Fruit fly (Drosophila melanogaster): Measurements from ENCODE around the gene Srg3.
A peak's percentile ranks its signal among the peaks of the same experiment; 100 is the strongest.

The Srg3 gene

DNA sequence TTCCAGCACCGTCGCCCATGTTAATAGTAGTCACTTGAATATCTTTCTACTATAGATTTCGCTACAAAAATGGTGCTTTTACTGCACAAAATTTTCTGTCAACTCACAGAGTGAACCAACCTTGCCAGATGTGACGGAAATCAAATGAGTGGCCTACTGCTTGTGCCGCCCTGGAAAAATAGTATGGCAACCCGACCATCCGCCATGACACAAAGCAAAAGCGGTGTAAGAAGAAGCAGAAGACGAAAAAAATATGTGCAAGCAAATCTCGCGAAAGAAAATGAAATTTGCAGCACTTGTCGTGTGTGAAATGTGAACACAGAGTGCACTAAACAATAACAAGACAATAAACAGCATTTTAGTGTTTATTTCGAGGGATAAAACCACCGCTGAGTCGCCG, 33.8 kb downstream of the Srg3 start, which contains the start of the genes Uch-L5 and Jarid2:
Gene Uch-L5 (minus strand): TSS at position 137 of the 400 bp plus-strand sequence.
Gene Jarid2 (plus strand): TSS at position 210 of the 400 bp plus-strand sequence.
- no peak for TF ChIP-seq jim (GFP tag; optimal IDR thresholded peaks at IDR 0.05)
- peak; percentile 66 for TF ChIP-seq h (GFP tag; optimal IDR thresholded peaks at IDR 0.05)
- no peak for TF ChIP-seq N (GFP tag; optimal IDR thresholded peaks at IDR 0.05)
- TF ChIP-seq Dif (GFP tag; optimal IDR thresholded peaks at IDR 0.05; ENCODE audit: partially characterized antibody) = no peak
- peak; percentile 49 for TF ChIP-seq fru (GFP tag; optimal IDR thresholded peaks at IDR 0.05)
- no peak for TF ChIP-seq Myc (optimal IDR thresholded peaks at IDR 0.05)
- peak; percentile 35 for TF ChIP-seq OdsH (GFP tag; optimal IDR thresholded peaks at IDR 0.05)
- no peak for TF ChIP-seq sv (GFP tag; optimal IDR thresholded peaks at IDR 0.05)
- TF ChIP-seq lola (GFP tag; optimal IDR thresholded peaks at IDR 0.05) = no peak
- peak; percentile 47 for TF ChIP-seq ey (GFP tag; optimal IDR thresholded peaks at IDR 0.05)
- TF ChIP-seq Rel (GFP tag; optimal IDR thresholded peaks at IDR 0.05) = no peak
- peak; percentile 51 for TF ChIP-seq Rel (tag; optimal IDR thresholded peaks at IDR 0.05)
- TF ChIP-seq CG9705 (GFP tag; optimal IDR thresholded peaks at IDR 0.05) = peak; percentile 37
- TF ChIP-seq Hnf4 (GFP tag; optimal IDR thresholded peaks at IDR 0.05) = no peak
- no peak for TF ChIP-seq Hr78 (GFP tag; optimal IDR thresholded peaks at IDR 0.05)
- no peak for TF ChIP-seq dl (GFP tag; optimal IDR thresholded peaks at IDR 0.05; ENCODE audit: insufficient read depth in 1 of 2, partially characterized antibody in 2 of 2)
- peak in 1 of 2 experiments; percentile 78 for TF ChIP-seq foxo (GFP tag; optimal IDR thresholded peaks at IDR 0.05)
- no peak for TF ChIP-seq CG32264 (GFP tag; optimal IDR thresholded peaks at IDR 0.05)
- peak; percentile 55 for TF ChIP-seq Sp1 (GFP tag; optimal IDR thresholded peaks at IDR 0.05)
- TF ChIP-seq br (GFP tag; optimal IDR thresholded peaks at IDR 0.05) = no peak
- TF ChIP-seq dsf (GFP tag; optimal IDR thresholded peaks at IDR 0.05; ENCODE audit: borderline replicate concordance) = no peak
- TF ChIP-seq Mio (GFP tag; optimal IDR thresholded peaks at IDR 0.05) = no peak
- TF ChIP-seq Jra (GFP tag; optimal IDR thresholded peaks at IDR 0.05) = no peak
- TF ChIP-seq sage (GFP tag; optimal IDR thresholded peaks at IDR 0.05) = no peak
- TF ChIP-seq Dfd (GFP tag; optimal IDR thresholded peaks at IDR 0.05) = no peak
- no peak for TF ChIP-seq brk (GFP tag; optimal IDR thresholded peaks at IDR 0.05)
- no peak for TF ChIP-seq CrebA (GFP tag; optimal IDR thresholded peaks at IDR 0.05; ENCODE audit: borderline replicate concordance)
- no peak for TF ChIP-seq tai (GFP tag; optimal IDR thresholded peaks at IDR 0.05)
- TF ChIP-seq GATAd (GFP tag; optimal IDR thresholded peaks at IDR 0.05) = no peak
- TF ChIP-seq rgr (GFP tag; optimal IDR thresholded peaks at IDR 0.05) = peak; percentile 68
- TF ChIP-seq HLH106 (tag; optimal IDR thresholded peaks at IDR 0.05) = peak; percentile 48
- TF ChIP-seq dmrt93B (GFP tag; optimal IDR thresholded peaks at IDR 0.05) = no peak
- TF ChIP-seq Vsx2 (GFP tag; optimal IDR thresholded peaks at IDR 0.05; ENCODE audit: partially characterized antibody) = no peak
- TF ChIP-seq Abd-B (GFP tag; optimal IDR thresholded peaks at IDR 0.05) = no peak
- peak; percentile 83 for TF ChIP-seq Hr83 (GFP tag; optimal IDR thresholded peaks at IDR 0.05; ENCODE audit: poor library complexity, severe bottlenecking)
- TF ChIP-seq usp (GFP tag; optimal IDR thresholded peaks at IDR 0.05) = no peak
- peak; percentile 70 for TF ChIP-seq psq (GFP tag; optimal IDR thresholded peaks at IDR 0.05)
- no peak for TF ChIP-seq woc (GFP tag; optimal IDR thresholded peaks at IDR 0.05)
- no peak for TF ChIP-seq pan (optimal IDR thresholded peaks at IDR 0.05)

- TF ChIP-seq Myc (optimal IDR thresholded peaks at IDR 0.05) (peak; percentile 48), Jra (GFP tag; optimal IDR thresholded peaks at IDR 0.05) (no peak), dsf (GFP tag; optimal IDR thresholded peaks at IDR 0.05; ENCODE audit: borderline replicate concordance) (no peak), Rel (GFP tag; optimal IDR thresholded peaks at IDR 0.05) (no peak), Rel (tag; optimal IDR thresholded peaks at IDR 0.05) (peak; percentile 40), OdsH (GFP tag; optimal IDR thresholded peaks at IDR 0.05) (no peak)
Measured at dm6 chr3L:9487586-9487985, 44.6 kb downstream of the Srg3 start, which contains the start of gene pall. Gene pall, minus strand, starts transcription at chr3L:9487790.

DNA sequence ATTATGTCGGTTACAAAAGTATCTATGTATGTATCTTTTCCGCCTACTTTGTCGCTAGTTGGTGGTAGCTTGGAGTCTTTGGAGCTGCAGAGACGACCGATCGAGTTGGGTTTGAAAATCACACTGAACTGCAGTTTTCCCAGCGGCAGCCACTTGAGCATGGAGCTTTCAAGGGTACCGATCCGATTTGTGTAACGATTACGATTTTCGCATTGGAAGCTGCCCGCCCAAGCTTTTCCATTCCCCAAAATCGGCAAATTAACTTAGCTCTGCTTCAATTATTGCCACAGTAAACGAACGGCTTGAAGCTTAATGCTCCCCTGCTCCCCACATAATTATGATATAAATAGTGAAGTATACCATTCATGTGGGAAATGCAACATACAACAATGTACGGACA, 46.1 kb downstream of the Srg3 start, which contains the start of gene CG32036:
Gene CG32036 (minus strand): TSS at position 101 of the 400 bp plus-strand sequence.
- TF ChIP-seq woc (GFP tag; optimal IDR thresholded peaks at IDR 0.05) (no peak), dsf (GFP tag; optimal IDR thresholded peaks at IDR 0.05; ENCODE audit: borderline replicate concordance) (no peak), Hr83 (GFP tag; optimal IDR thresholded peaks at IDR 0.05; ENCODE audit: poor library complexity, severe bottlenecking) (no peak)

Measured in whole organism, wandering third instar larva.